Fruit fly (Drosophila melanogaster) whole organism, wandering third instar larva: ENCODE results near the gene CG31816.

Experiments
- Abd-B ChIP-seq: fragments of >200 bp; optimal IDR thresholded peaks from 2 replicates; lab custom pipeline; 2017; ENCODE audit warnings: missing biosample characterization, missing genetic modification characterization
- Hr78 ChIP-seq: fragments of >200 bp; optimal IDR thresholded peaks from 2 replicates; lab custom pipeline; 2017; ENCODE audit warnings: missing biosample characterization, missing genetic modification characterization
- pan ChIP-seq: fragments of >200 bp; optimal IDR thresholded peaks from 2 replicates; lab custom pipeline; 2017
- psq ChIP-seq: fragments of 200-800 bp; sonication (Bioruptor generic); optimal IDR thresholded peaks from 3 replicates; lab custom pipeline; 2017; ENCODE audit warnings: missing biosample characterization, mild to moderate bottlenecking, missing genetic modification characterization, moderate library complexity
- sage ChIP-seq: fragments of 200-800 bp; sonication (Bioruptor generic); optimal IDR thresholded peaks from 2 replicates; lab custom pipeline; 2016; ENCODE audit warnings: missing biosample characterization, mild to moderate bottlenecking, missing genetic modification characterization

DNA sequence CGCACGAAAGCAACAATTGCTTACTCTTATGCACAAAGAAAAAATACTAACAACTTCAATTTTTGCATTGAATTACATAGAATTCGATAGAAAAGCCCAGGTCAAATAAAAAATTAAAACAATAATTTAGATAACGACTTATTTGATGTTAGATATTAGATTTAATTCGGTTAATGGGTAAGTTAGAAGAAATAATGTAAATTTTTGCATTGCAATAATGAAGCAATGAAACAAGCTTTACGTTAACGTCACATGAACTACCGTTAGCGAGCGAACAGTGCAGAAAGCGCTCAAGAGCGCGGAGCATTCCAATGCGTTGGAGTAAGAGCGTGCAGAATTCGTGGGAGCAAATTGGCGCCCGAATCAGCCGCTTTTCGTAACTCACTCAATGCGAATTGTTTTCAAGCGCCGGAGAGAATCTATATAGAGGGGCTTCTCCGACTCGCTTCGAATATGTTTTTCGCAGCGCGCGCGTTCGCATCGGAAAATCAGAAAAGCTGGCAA is 2.3 kb downstream of the CG31816 start, which contains the start of gene mtgo:
- no peak for TF ChIP-seq sage (GFP tag; lab: Kevin White, UChicago)
- TF ChIP-seq pan, result no peak
- TF ChIP-seq psq (GFP tag; lab: Kevin White, UChicago), result peak; percentile 15
- no peak for TF ChIP-seq Hr78 (GFP tag; lab: Kevin White, UChicago)
- TF ChIP-seq Abd-B (GFP tag; lab: Kevin White, UChicago), result no peak
